Worm (Caenorhabditis elegans): ENCODE data around the gene sptl-2.

ce11 chrV:8050059-8050677, 33.2 kb downstream of the sptl-2 start:
- no peak for TF ChIP-seq let-607 (tag; optimal IDR thresholded peaks at IDR 0.05)
- no peak for TF ChIP-seq F22D6.2 (tag; optimal IDR thresholded peaks at IDR 0.05)
- TF ChIP-seq cebp-2 (GFP tag; IDR thresholded peaks at IDR 0.05), result 0 out of 2 replicates have a peak, but pooled peaks have one; percentile 12
- TF ChIP-seq mel-28 (tag; optimal IDR thresholded peaks at IDR 0.05; ENCODE audit: borderline replicate concordance), result no peak
- TF ChIP-seq nfyb-1 (GFP tag; IDR thresholded peaks at IDR 0.05), result no peak
- TF ChIP-seq tbx-9 (tag; optimal IDR thresholded peaks at IDR 0.05; ENCODE audit: borderline replicate concordance), result no peak
- no peak for TF ChIP-seq T07F8.4 (tag; optimal IDR thresholded peaks at IDR 0.05)
- TF ChIP-seq F57A8.1 (GFP tag; optimal IDR thresholded peaks at IDR 0.05), result no peak
- no peak for TF ChIP-seq chd-7 (tag; optimal IDR thresholded peaks at IDR 0.05)
- TF ChIP-seq pbrm-1 (GFP tag; IDR thresholded peaks at IDR 0.05), result no peak
- no peak for TF ChIP-seq lin-35 (GFP tag; optimal IDR thresholded peaks at IDR 0.05)
- TF ChIP-seq rcor-1 (GFP tag; IDR thresholded peaks at IDR 0.05), result no peak
- no peak for TF ChIP-seq nfya-1 (tag; optimal IDR thresholded peaks at IDR 0.05; ENCODE audit: borderline replicate concordance, insufficient read depth)
- no peak for TF ChIP-seq die-1 (tag; optimal IDR thresholded peaks at IDR 0.05)
